Worm (Caenorhabditis elegans): ENCODE data around the gene F11D11.4.

F11D11.4 gene

DNA sequence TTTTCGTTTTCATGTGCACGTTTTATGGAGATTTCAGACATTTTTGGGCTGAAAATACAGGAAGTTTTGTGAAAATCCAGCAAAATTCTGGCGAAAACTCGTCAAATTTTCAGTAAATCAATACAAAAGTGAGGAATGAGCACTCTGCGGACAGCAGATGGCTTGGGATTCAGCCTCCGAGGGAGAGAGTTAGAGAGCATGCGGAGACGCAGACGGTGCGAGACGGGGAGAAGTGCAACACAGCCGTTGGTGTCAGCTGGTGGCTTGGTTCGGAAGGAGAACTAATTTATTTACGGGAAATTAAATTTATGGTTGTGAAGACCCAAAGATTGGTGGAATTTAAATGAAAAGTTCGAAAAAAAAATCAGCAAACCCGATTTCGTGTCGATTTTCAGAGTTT lies 47.4 kb downstream of the F11D11.4 start, which contains the start of gene C54E10.6:
Gene C54E10.6 (minus strand): TSS at position 109 of the 400 bp plus-strand sequence.
- TF ChIP-seq hmg-4 (GFP tag; optimal IDR thresholded peaks at IDR 0.05) (no peak), F13C5.2 (tag; optimal IDR thresholded peaks at IDR 0.05) (peak; percentile 43)

ce11 chrV:18810705-18811104 lies 49.5 kb downstream of the F11D11.4 start, which contains the start of gene C54E10.3:
Gene C54E10.3, plus strand, starts transcription at chrV:18811005.
- TF ChIP-seq ama-1 (optimal IDR thresholded peaks at IDR 0.05) (no peak), hnd-1 (tag; optimal IDR thresholded peaks at IDR 0.05) (no peak), tbx-11 (GFP tag; IDR thresholded peaks at IDR 0.05) (no peak), F13C5.2 (tag; optimal IDR thresholded peaks at IDR 0.05) (no peak), scrt-1 (GFP tag; IDR thresholded peaks at IDR 0.05) (no peak), hmbx-1 (tag; optimal IDR thresholded peaks at IDR 0.05) (no peak), pes-1 (GFP tag; IDR thresholded peaks at IDR 0.05) (no peak), ets-7 (tag; optimal IDR thresholded peaks at IDR 0.05) (no peak)

Data from whole organism, early embryonic.